Worm (Caenorhabditis elegans): ENCODE results near the gene dsl-4.

- TF ChIP-seq pros-1 (tag; optimal IDR thresholded peaks at IDR 0.05) (no peak), nfya-1 (tag; optimal IDR thresholded peaks at IDR 0.05) (no peak), F13H6.1 (tag; optimal IDR thresholded peaks at IDR 0.05) (no peak), ama-1 (optimal IDR thresholded peaks at IDR 0.05) (no peak), tbx-2 (tag; optimal IDR thresholded peaks at IDR 0.05) (no peak), tbx-7 (tag; optimal IDR thresholded peaks at IDR 0.05) (no peak), pat-9 (tag; optimal IDR thresholded peaks at IDR 0.05) (no peak), zip-5 (tag; optimal IDR thresholded peaks at IDR 0.05) (no peak), nhr-11 (tag; optimal IDR thresholded peaks at IDR 0.05) (no peak)
Observed at ce11 chrX:14049235-14049634, 41.0 kb upstream of the dsl-4 start, which contains the start of gene dyc-1.
